Worm (Caenorhabditis elegans): ENCODE results near the gene ubh-1.

Gene ubh-1

DNA sequence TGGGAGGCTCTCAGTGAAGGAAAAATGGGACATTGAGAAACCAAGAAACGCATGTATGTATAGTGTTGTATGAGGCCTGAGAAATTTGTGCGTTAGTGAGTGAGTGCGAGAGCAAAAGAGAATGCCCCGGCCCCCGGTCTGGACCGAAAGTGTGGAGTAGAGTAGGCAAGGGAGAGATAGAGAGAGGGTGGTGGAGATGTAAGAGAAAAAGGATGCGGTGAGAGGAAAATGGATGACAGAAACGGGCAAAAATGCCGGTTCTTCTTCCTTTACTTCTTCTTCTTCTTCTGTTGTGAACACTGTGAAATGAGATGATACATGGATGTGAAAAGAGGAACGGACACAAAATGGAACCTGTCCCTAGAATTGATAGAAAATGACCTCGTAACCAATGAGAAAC lies 27.1 kb upstream of the ubh-1 start (continued):
- TF ChIP-seq B0035.1 (tag; optimal IDR thresholded peaks at IDR 0.05) (no peak), aptf-3 (GFP tag; IDR thresholded peaks at IDR 0.05) (no peak), sptf-2 (GFP tag; optimal IDR thresholded peaks at IDR 0.05) (no peak)

DNA sequence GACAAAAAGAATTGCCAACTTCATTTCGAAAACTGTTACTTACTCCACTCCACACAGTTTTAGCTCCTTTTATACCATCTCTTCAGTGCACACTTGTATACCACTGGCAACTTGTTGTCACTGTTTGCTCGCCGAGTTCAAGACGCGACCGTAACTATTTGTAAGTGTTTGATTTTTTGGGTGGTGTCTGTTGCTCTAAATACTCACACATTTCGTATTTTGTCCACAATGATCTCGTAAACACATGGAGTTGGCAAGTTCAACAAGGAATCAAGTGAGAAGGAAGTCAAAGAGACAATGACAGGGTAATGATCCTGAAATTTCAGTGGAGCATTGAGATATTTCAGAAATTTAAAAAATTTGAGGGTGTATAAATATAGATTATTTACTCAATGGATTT lies 21.8 kb upstream of the ubh-1 start, which contains the start of gene hpo-26:
Gene hpo-26, minus strand, starts transcription at position 31 of the 400 bp plus-strand sequence.
- TF ChIP-seq hmg-1.2 (GFP tag; IDR thresholded peaks at IDR 0.05) (no peak), F37B4.10 (GFP tag; IDR thresholded peaks at IDR 0.05) (no peak), tlf-1 (GFP tag; optimal IDR thresholded peaks at IDR 0.05) (no peak), rpc-1 (optimal IDR thresholded peaks at IDR 0.05) (no peak), rpc-1 (tag; optimal IDR thresholded peaks at IDR 0.05) (no peak), lin-35 (GFP tag; optimal IDR thresholded peaks at IDR 0.05) (no peak), F57A8.1 (GFP tag; optimal IDR thresholded peaks at IDR 0.05) (no peak), fkh-3 (tag; optimal IDR thresholded peaks at IDR 0.05) (no peak), snpc-1.1 (tag; optimal IDR thresholded peaks at IDR 0.05; ENCODE audit: insufficient read depth) (no peak), Y56A3A.18 (GFP tag; IDR thresholded peaks at IDR 0.05) (no peak), T07F8.4 (tag; optimal IDR thresholded peaks at IDR 0.05) (no peak), madf-8 (GFP tag; conservative IDR thresholded peaks at IDR 0.05) (no peak), chd-7 (tag; optimal IDR thresholded peaks at IDR 0.05) (no peak), unc-62 (GFP tag; optimal IDR thresholded peaks at IDR 0.05) (no peak), B0261.1 (tag; optimal IDR thresholded peaks at IDR 0.05) (no peak)

DNA sequence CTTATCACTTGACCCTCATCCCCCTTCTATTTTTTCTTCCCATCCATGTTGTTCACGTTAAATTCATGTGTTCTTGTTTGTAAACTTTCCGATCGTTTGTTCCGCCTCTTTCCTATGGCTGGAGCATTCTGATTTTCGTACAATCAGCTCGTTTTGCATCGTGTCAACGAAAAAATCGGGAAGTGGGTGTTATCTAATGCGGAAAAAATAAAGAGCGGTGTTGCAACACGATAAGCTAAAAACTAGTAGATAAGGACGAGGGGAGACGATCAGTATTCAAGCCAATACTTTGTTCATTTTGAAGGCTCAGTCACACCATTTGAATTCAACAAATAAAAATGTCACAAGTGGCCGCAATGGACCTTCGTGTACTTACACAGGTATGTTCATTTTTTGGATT lies 13.5 kb upstream of the ubh-1 start, which contains the start of gene acs-1:
Gene acs-1, plus strand, starts transcription at position 233 of the 400 bp plus-strand sequence.
- TF ChIP-seq ets-4 (GFP tag; optimal IDR thresholded peaks at IDR 0.05) (peak; percentile 89), dox-1 (GFP tag; IDR thresholded peaks at IDR 0.05) (peak; percentile 41), ztf-22 (GFP tag; optimal IDR thresholded peaks at IDR 0.05) (peak; percentile 42), B0261.1 (tag; optimal IDR thresholded peaks at IDR 0.05) (no peak), nhr-80 (tag; optimal IDR thresholded peaks at IDR 0.05) (peak; percentile 98), ceh-100 (GFP tag; IDR thresholded peaks at IDR 0.05) (no peak), mcd-1 (GFP tag; IDR thresholded peaks at IDR 0.05) (no peak), B0336.3 (GFP tag; IDR thresholded peaks at IDR 0.05) (0 out of 2 replicates have a peak, but pooled peaks have one; percentile 33), cebp-2 (GFP tag; IDR thresholded peaks at IDR 0.05) (no peak), sea-2 (GFP tag; IDR thresholded peaks at IDR 0.05) (no peak)

DNA sequence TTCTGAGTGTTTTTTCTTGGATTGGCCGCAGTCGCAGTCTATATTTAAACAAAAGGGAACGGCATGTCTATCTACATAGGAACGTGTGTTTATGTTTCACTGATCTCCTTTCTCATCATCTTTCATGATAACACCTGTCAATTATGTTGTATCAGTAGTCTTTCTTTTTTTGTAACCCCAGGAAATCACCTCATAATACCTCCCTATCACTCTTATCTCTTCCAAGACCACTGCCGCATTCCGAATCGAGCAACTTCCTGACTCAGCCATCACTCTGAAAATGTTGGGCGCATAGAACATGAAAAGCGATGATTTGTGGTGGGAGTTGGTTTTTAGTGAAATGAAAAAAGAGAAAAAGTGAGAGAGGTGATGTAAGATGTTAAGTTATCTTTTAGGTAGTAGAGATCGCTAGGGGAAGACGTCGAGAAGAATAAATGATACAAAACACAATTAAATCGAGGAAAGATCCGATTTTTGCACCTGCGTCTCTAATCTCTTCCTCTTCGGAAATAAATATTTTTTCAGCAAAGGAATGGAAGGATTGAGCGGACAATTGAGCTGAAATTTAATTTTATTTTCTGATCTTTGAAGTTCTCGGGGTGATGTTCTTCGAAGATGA lies 11.8 kb upstream of the ubh-1 start:
- peak; percentile 99 for TF ChIP-seq nhr-80 (tag; optimal IDR thresholded peaks at IDR 0.05)
- TF ChIP-seq Y56A3A.18 (GFP tag; IDR thresholded peaks at IDR 0.05) = no peak
- TF ChIP-seq mes-4 (tag; optimal IDR thresholded peaks at IDR 0.05) = no peak
- TF ChIP-seq unc-130 (GFP tag; optimal IDR thresholded peaks at IDR 0.05) = no peak
- TF ChIP-seq Y53F4B.3 (GFP tag; IDR thresholded peaks at IDR 0.05) = no peak
- TF ChIP-seq lir-1 (GFP tag; conservative IDR thresholded peaks at IDR 0.05) = no peak
- no peak for TF ChIP-seq F37B4.10 (GFP tag; IDR thresholded peaks at IDR 0.05)
- TF ChIP-seq dpl-1 (GFP tag; optimal IDR thresholded peaks at IDR 0.05) = no peak
- no peak for TF ChIP-seq sptf-2 (GFP tag; optimal IDR thresholded peaks at IDR 0.05)
- TF ChIP-seq die-1 (tag; optimal IDR thresholded peaks at IDR 0.05) = no peak
- TF ChIP-seq F57A8.1 (GFP tag; optimal IDR thresholded peaks at IDR 0.05) = no peak
- TF ChIP-seq nhr-90 (tag; optimal IDR thresholded peaks at IDR 0.05) = peak; percentile 4
- TF ChIP-seq ztf-25 (GFP tag; IDR thresholded peaks at IDR 0.05) = no peak
- no peak for TF ChIP-seq let-607 (tag; optimal IDR thresholded peaks at IDR 0.05)
- TF ChIP-seq B0035.1 (tag; optimal IDR thresholded peaks at IDR 0.05) = no peak
- TF ChIP-seq ceh-27 (GFP tag; optimal IDR thresholded peaks at IDR 0.05) = no peak
- TF ChIP-seq ztf-18 (tag; optimal IDR thresholded peaks at IDR 0.05) = no peak
- no peak for TF ChIP-seq F10E7.11 (tag; optimal IDR thresholded peaks at IDR 0.05)
- TF ChIP-seq lsl-1 (GFP tag; optimal IDR thresholded peaks at IDR 0.05) = no peak
- TF ChIP-seq F57C9.4 (tag; optimal IDR thresholded peaks at IDR 0.05) = no peak
- TF ChIP-seq F55B11.4 (tag; optimal IDR thresholded peaks at IDR 0.05; ENCODE audit: borderline replicate concordance, insufficient read depth) = no peak
- no peak for TF ChIP-seq dpff-1 (tag; optimal IDR thresholded peaks at IDR 0.05)
- no peak for TF ChIP-seq snpc-1.1 (tag; optimal IDR thresholded peaks at IDR 0.05; ENCODE audit: insufficient read depth)
- no peak for TF ChIP-seq K11D2.4 (GFP tag; IDR thresholded peaks at IDR 0.05)
